Comparison of ENCODE assay signal across 4 worm cellular contexts in genomic region chrV:10807862-10808327, ce11.
TF ChIP-seq lines count a peak whose summit lies in the region.

plrg-1 (minus strand) TSS chrV:10807912.

TF ChIP-seq in whole organism, L2 larva, 48 proteins besides CTCF, POLR2A, EP300 and RAD21 (continues in another document):
- peak; percentile 53 for TF ChIP-seq nhr-11 (tag; optimal IDR thresholded peaks at IDR 0.05; lab: Kevin White, UChicago)
- peak; percentile 91 for TF ChIP-seq nhr-25 (tag; optimal IDR thresholded peaks at IDR 0.05; lab: Kevin White, UChicago)
- TF ChIP-seq unc-55 (GFP tag; optimal IDR thresholded peaks at IDR 0.05; lab: Kevin White, UChicago), result peak; percentile 95
- peak; percentile 91 for TF ChIP-seq mab-5 (tag; optimal IDR thresholded peaks at IDR 0.05; lab: Kevin White, UChicago)
- peak; percentile 83 for TF ChIP-seq crh-2 (tag; optimal IDR thresholded peaks at IDR 0.05; lab: Kevin White, UChicago)
- no peak for TF ChIP-seq skn-1 (tag; optimal IDR thresholded peaks at IDR 0.05; lab: Kevin White, UChicago)
- no peak for TF ChIP-seq dmd-4 (tag; optimal IDR thresholded peaks at IDR 0.05; lab: Kevin White, UChicago)
- peak; percentile 74 for TF ChIP-seq snpc-4 (tag; optimal IDR thresholded peaks at IDR 0.05; lab: Kevin White, UChicago)
- TF ChIP-seq sma-3 (GFP tag; optimal IDR thresholded peaks at IDR 0.05; lab: Kevin White, UChicago), result peak; percentile 90
- peak; percentile 62 for TF ChIP-seq egl-27 (tag; optimal IDR thresholded peaks at IDR 0.05; lab: Kevin White, UChicago)
- TF ChIP-seq F13H6.1 (tag; optimal IDR thresholded peaks at IDR 0.05; lab: Kevin White, UChicago), result peak; percentile 93
- TF ChIP-seq ceh-82 (tag; optimal IDR thresholded peaks at IDR 0.05; lab: Kevin White, UChicago), result peak; percentile 50
- TF ChIP-seq nhr-129 (tag; optimal IDR thresholded peaks at IDR 0.05; lab: Kevin White, UChicago), result peak; percentile 86
- TF ChIP-seq sem-4 (tag; optimal IDR thresholded peaks at IDR 0.05; lab: Kevin White, UChicago), result peak; percentile 85
- peak; percentile 9 for TF ChIP-seq ztf-11 (tag; optimal IDR thresholded peaks at IDR 0.05; lab: Kevin White, UChicago)
- TF ChIP-seq gmeb-1 (tag; optimal IDR thresholded peaks at IDR 0.05; lab: Kevin White, UChicago), result peak; percentile 86
- peak; percentile 62 for TF ChIP-seq nhr-6 (tag; optimal IDR thresholded peaks at IDR 0.05; lab: Kevin White, UChicago)
- peak; percentile 89 for TF ChIP-seq C34F6.9 (tag; optimal IDR thresholded peaks at IDR 0.05; lab: Kevin White, UChicago)
- TF ChIP-seq nhr-21 (tag; optimal IDR thresholded peaks at IDR 0.05; lab: Kevin White, UChicago), result peak; percentile 70
- TF ChIP-seq alr-1 (tag; optimal IDR thresholded peaks at IDR 0.05; lab: Kevin White, UChicago), result peak; percentile 1
- TF ChIP-seq lin-39 (tag; optimal IDR thresholded peaks at IDR 0.05; lab: Kevin White, UChicago), result no peak
- TF ChIP-seq ztf-1 (GFP tag; conservative IDR thresholded peaks at IDR 0.05; lab: Robert Waterston, UW), result no peak
- peak; percentile 82 for TF ChIP-seq lin-13 (GFP tag; optimal IDR thresholded peaks at IDR 0.05; lab: Kevin White, UChicago)

TF ChIP-seq in whole organism, L4 larva, 104 proteins besides CTCF, POLR2A, EP300 and RAD21 (continues in another document):
- peak; percentile 85 for TF ChIP-seq nhr-102 (tag; optimal IDR thresholded peaks at IDR 0.05; lab: Kevin White, UChicago)
- TF ChIP-seq F44E2.7 (GFP tag; IDR thresholded peaks at IDR 0.05; lab: Robert Waterston, UW), result no peak
- TF ChIP-seq rbr-2 (tag; optimal IDR thresholded peaks at IDR 0.05; lab: Kevin White, UChicago), result peak; percentile 85
- TF ChIP-seq hif-1 (tag; optimal IDR thresholded peaks at IDR 0.05; lab: Kevin White, UChicago), result peak in 1 of 2 experiments; percentile 80
- TF ChIP-seq madf-9 (GFP tag; conservative IDR thresholded peaks at IDR 0.05; lab: Robert Waterston, UW), result peak; percentile 66
- TF ChIP-seq D1046.2 (GFP tag; IDR thresholded peaks at IDR 0.05; lab: Robert Waterston, UW), result no peak
- TF ChIP-seq mxl-3 (GFP tag; optimal IDR thresholded peaks at IDR 0.05; lab: Kevin White, UChicago), result peak; percentile 93
- peak; percentile 82 for TF ChIP-seq dmd-6 (GFP tag; IDR thresholded peaks at IDR 0.05; lab: Robert Waterston, UW)
- no peak for TF ChIP-seq ceh-32 (tag; optimal IDR thresholded peaks at IDR 0.05; lab: Kevin White, UChicago; ENCODE audit: poor library complexity)
- no peak for TF ChIP-seq Y5F2A.4 (GFP tag; optimal IDR thresholded peaks at IDR 0.05; lab: Kevin White, UChicago)
- peak; percentile 93 for TF ChIP-seq T26A8.4 (GFP tag; IDR thresholded peaks at IDR 0.05; lab: Robert Waterston, UW)
- no peak for TF ChIP-seq sdz-12 (GFP tag; optimal IDR thresholded peaks at IDR 0.05; lab: Kevin White, UChicago)
- peak; percentile 47 to 63 for TF ChIP-seq mdl-1 (tag; optimal IDR thresholded peaks at IDR 0.05; lab: Kevin White, UChicago)
- TF ChIP-seq zfp-3 (GFP tag; conservative IDR thresholded peaks at IDR 0.05; lab: Robert Waterston, UW), result peak; percentile 81
- TF ChIP-seq zip-11 (GFP tag; IDR thresholded peaks at IDR 0.05; lab: Robert Waterston, UW), result peak; percentile 63; the same call in 1 of the 2 replicates
- peak; percentile 88 for TF ChIP-seq unc-130 (GFP tag; optimal IDR thresholded peaks at IDR 0.05; lab: Kevin White, UChicago)
- peak; percentile 82 for TF ChIP-seq dpl-1 (GFP tag; optimal IDR thresholded peaks at IDR 0.05; lab: Kevin White, UChicago)
- no peak for TF ChIP-seq lin-39 (tag; optimal IDR thresholded peaks at IDR 0.05; lab: Kevin White, UChicago)
- no peak for TF ChIP-seq nhr-76 (tag; optimal IDR thresholded peaks at IDR 0.05; lab: Kevin White, UChicago)
- TF ChIP-seq T20F7.1 (GFP tag; optimal IDR thresholded peaks at IDR 0.05; lab: Kevin White, UChicago), result no peak
- TF ChIP-seq pha-4 (GFP tag; IDR thresholded peaks at IDR 0.05; lab: Robert Waterston, UW), result peak; percentile 88
- peak; percentile 58 for TF ChIP-seq pha-4 (tag; optimal IDR thresholded peaks at IDR 0.05; lab: Kevin White, UChicago)
- TF ChIP-seq lin-38 (GFP tag; IDR thresholded peaks at IDR 0.05; lab: Robert Waterston, UW), result peak; percentile 93
- TF ChIP-seq egl-43 (GFP tag; IDR thresholded peaks at IDR 0.05; lab: Robert Waterston, UW), result peak; percentile 89

TF ChIP-seq in whole organism, late embryonic, 69 proteins besides CTCF, POLR2A, EP300 and RAD21 (continues in another document):
- TF ChIP-seq pat-9 (tag; optimal IDR thresholded peaks at IDR 0.05; lab: Kevin White, UChicago) (peak; percentile 83), nhr-232 (tag; optimal IDR thresholded peaks at IDR 0.05; lab: Kevin White, UChicago) (peak; percentile 75), lin-11 (tag; optimal IDR thresholded peaks at IDR 0.05; lab: Kevin White, UChicago) (peak; percentile 79), nfya-1 (tag; optimal IDR thresholded peaks at IDR 0.05; lab: Kevin White, UChicago) (peak; percentile 91), ceh-14 (tag; optimal IDR thresholded peaks at IDR 0.05; lab: Kevin White, UChicago) (peak; percentile 95), pax-1 (tag; optimal IDR thresholded peaks at IDR 0.05; lab: Kevin White, UChicago) (peak; percentile 49), ceh-18 (tag; optimal IDR thresholded peaks at IDR 0.05; lab: Kevin White, UChicago) (peak; percentile 86), gmeb-2 (tag; optimal IDR thresholded peaks at IDR 0.05; lab: Kevin White, UChicago) (peak; percentile 71), pros-1 (tag; optimal IDR thresholded peaks at IDR 0.05; lab: Kevin White, UChicago) (peak; percentile 17), sox-2 (GFP tag; IDR thresholded peaks at IDR 0.05; lab: Robert Waterston, UW) (peak; percentile 91), npax-4 (tag; optimal IDR thresholded peaks at IDR 0.05; lab: Kevin White, UChicago) (peak; percentile 57), F13H6.1 (tag; optimal IDR thresholded peaks at IDR 0.05; lab: Kevin White, UChicago) (peak; percentile 77), che-1 (tag; optimal IDR thresholded peaks at IDR 0.05; lab: Kevin White, UChicago) (peak; percentile 76), ceh-34 (tag; optimal IDR thresholded peaks at IDR 0.05; lab: Kevin White, UChicago) (peak; percentile 94), dmd-4 (tag; optimal IDR thresholded peaks at IDR 0.05; lab: Kevin White, UChicago; ENCODE audit: borderline replicate concordance) (peak; percentile 75), hlh-6 (tag; optimal IDR thresholded peaks at IDR 0.05; lab: Kevin White, UChicago) (peak; percentile 91), elt-2 (tag; optimal IDR thresholded peaks at IDR 0.05; lab: Kevin White, UChicago) (peak; percentile 92), C08G9.2 (tag; optimal IDR thresholded peaks at IDR 0.05; lab: Kevin White, UChicago) (peak; percentile 79), ttx-3 (tag; optimal IDR thresholded peaks at IDR 0.05; lab: Kevin White, UChicago) (peak; percentile 83), pqm-1 (tag; optimal IDR thresholded peaks at IDR 0.05; lab: Kevin White, UChicago) (peak; percentile 46), dve-1 (tag; optimal IDR thresholded peaks at IDR 0.05; lab: Kevin White, UChicago) (peak; percentile 35), pha-2 (tag; optimal IDR thresholded peaks at IDR 0.05; lab: Kevin White, UChicago) (peak; percentile 82), madf-2 (tag; optimal IDR thresholded peaks at IDR 0.05; lab: Kevin White, UChicago) (peak; percentile 79), lim-6 (tag; optimal IDR thresholded peaks at IDR 0.05; lab: Kevin White, UChicago) (peak; percentile 74), ceh-48 (tag; optimal IDR thresholded peaks at IDR 0.05; lab: Kevin White, UChicago) (peak; percentile 58), tbx-2 (tag; optimal IDR thresholded peaks at IDR 0.05; lab: Kevin White, UChicago) (peak; percentile 92)

TF ChIP-seq in whole organism, mixed stage, embryonic, 35 proteins besides CTCF, POLR2A, EP300 and RAD21 (continues in another document):
- TF ChIP-seq unc-62 (GFP tag; optimal IDR thresholded peaks at IDR 0.05; lab: Kevin White, UChicago) (peak; percentile 25), ztf-11 (tag; optimal IDR thresholded peaks at IDR 0.05; lab: Kevin White, UChicago) (peak; percentile 93), zip-8 (tag; optimal IDR thresholded peaks at IDR 0.05; lab: Kevin White, UChicago) (no peak), drap-1 (GFP tag; optimal IDR thresholded peaks at IDR 0.05; lab: Kevin White, UChicago) (peak; percentile 90), unc-39 (tag; optimal IDR thresholded peaks at IDR 0.05; lab: Kevin White, UChicago) (peak; percentile 49), snpc-4 (tag; optimal IDR thresholded peaks at IDR 0.05; lab: Kevin White, UChicago) (no peak), nhr-28 (tag; optimal IDR thresholded peaks at IDR 0.05; lab: Kevin White, UChicago) (no peak), nhr-76 (tag; optimal IDR thresholded peaks at IDR 0.05; lab: Kevin White, UChicago) (peak; percentile 78), bed-3 (GFP tag; optimal IDR thresholded peaks at IDR 0.05; lab: Kevin White, UChicago) (peak; percentile 67), M03D4.4 (tag; optimal IDR thresholded peaks at IDR 0.05; lab: Kevin White, UChicago) (peak; percentile 88), hlh-1 (tag; optimal IDR thresholded peaks at IDR 0.05; lab: Kevin White, UChicago) (peak; percentile 71), elt-1 (tag; optimal IDR thresholded peaks at IDR 0.05; lab: Kevin White, UChicago; ENCODE audit: borderline replicate concordance, insufficient read depth) (peak; percentile 33), flh-1 (GFP tag; optimal IDR thresholded peaks at IDR 0.05; lab: Kevin White, UChicago) (peak; percentile 58), nhr-237 (tag; optimal IDR thresholded peaks at IDR 0.05; lab: Kevin White, UChicago) (peak; percentile 79), lsy-2 (tag; optimal IDR thresholded peaks at IDR 0.05; lab: Kevin White, UChicago) (peak; percentile 76), ces-1 (GFP tag; optimal IDR thresholded peaks at IDR 0.05; lab: Kevin White, UChicago) (peak; percentile 74), elt-3 (tag; optimal IDR thresholded peaks at IDR 0.05; lab: Kevin White, UChicago) (no peak), lin-32 (GFP tag; optimal IDR thresholded peaks at IDR 0.05; lab: Kevin White, UChicago) (peak; percentile 79), ceh-43 (GFP tag; optimal IDR thresholded peaks at IDR 0.05; lab: Kevin White, UChicago) (peak; percentile 88), ham-2 (GFP tag; optimal IDR thresholded peaks at IDR 0.05; lab: Kevin White, UChicago) (peak; percentile 90), nhr-2 (tag; optimal IDR thresholded peaks at IDR 0.05; lab: Kevin White, UChicago) (peak; percentile 40), blmp-1 (tag; optimal IDR thresholded peaks at IDR 0.05; lab: Kevin White, UChicago) (peak; percentile 11), pha-4 (tag; optimal IDR thresholded peaks at IDR 0.05; lab: Kevin White, UChicago) (peak; percentile 95), nhr-12 (tag; optimal IDR thresholded peaks at IDR 0.05; lab: Kevin White, UChicago) (peak; percentile 77), cnd-1 (tag; optimal IDR thresholded peaks at IDR 0.05; lab: Kevin White, UChicago) (peak; percentile 89), unc-120 (tag; optimal IDR thresholded peaks at IDR 0.05; lab: Kevin White, UChicago; ENCODE audit: poor library complexity, severe bottlenecking) (peak; percentile 80), mls-2 (tag; optimal IDR thresholded peaks at IDR 0.05; lab: Kevin White, UChicago) (peak; percentile 93), mab-5 (tag; optimal IDR thresholded peaks at IDR 0.05; lab: Kevin White, UChicago) (peak; percentile 76)
